Worm (Caenorhabditis elegans) whole organism, L2 larva: Measurements from ENCODE around the gene twk-9.

ENCODE experiments used
- alr-1 ChIP-seq: fragments of 150-350 bp; optimal IDR thresholded peaks from 2 replicates; lab custom pipeline; 2014; ENCODE audit warnings: missing biosample characterization, missing genetic modification characterization
- aly-2 ChIP-seq: fragments of 150-350 bp; optimal IDR thresholded peaks from 2 replicates; lab custom pipeline; 2014; ENCODE audit warnings: missing biosample characterization, missing genetic modification characterization
- elt-1 ChIP-seq: fragments of 150-350 bp; optimal IDR thresholded peaks from 2 replicates; lab custom pipeline; 2014; ENCODE audit warnings: missing biosample characterization, missing genetic modification characterization
- nhr-11 ChIP-seq: fragments of 150-350 bp; optimal IDR thresholded peaks from 2 replicates; lab custom pipeline; 2014; ENCODE audit warnings: missing biosample characterization, missing genetic modification characterization
- skn-1 ChIP-seq: sonication (generic microtip); optimal IDR thresholded peaks from 2 replicates; lab custom pipeline; 2017; ENCODE audit warnings: missing biosample characterization, missing genetic modification characterization
- ztf-11 ChIP-seq: sonication (generic microtip); optimal IDR thresholded peaks from 2 replicates; lab custom pipeline; 2017; ENCODE audit warnings: missing biosample characterization, missing genetic modification characterization

- TF ChIP-seq skn-1 (tag; lab: Kevin White, UChicago) (no peak), ztf-11 (no peak), elt-1 (tag; lab: Kevin White, UChicago) (no peak), aly-2 (tag; lab: Kevin White, UChicago) (no peak), alr-1 (tag; lab: Kevin White, UChicago) (no peak), nhr-11 (tag; lab: Kevin White, UChicago) (no peak)
Measured at ce11 chrIV:9672434-9672833, 20.5 kb upstream of the twk-9 start.
